Worm (Caenorhabditis elegans): ENCODE measurements around the gene gpd-3.

The gpd-3 gene

DNA sequence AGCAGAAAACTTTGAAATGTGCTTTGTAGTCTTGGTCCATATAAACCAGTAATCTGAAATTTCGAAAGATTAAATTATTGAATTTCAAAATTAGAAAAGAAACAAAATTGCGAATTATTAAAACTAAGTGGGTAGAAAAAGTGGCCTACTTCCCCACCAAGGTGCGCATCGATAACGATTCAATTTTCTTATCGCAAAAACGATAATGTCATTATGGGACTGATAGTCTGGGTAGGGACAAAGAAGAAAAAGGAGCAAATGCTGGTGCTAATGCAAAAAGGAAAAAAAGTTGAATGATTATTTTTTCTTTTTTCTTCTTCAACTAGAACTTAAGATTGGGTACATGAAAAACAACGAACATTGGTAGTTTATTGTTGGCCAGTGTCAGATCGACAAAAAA is 2.6 kb downstream of the gpd-3 start, which contains the start of gene gpcp-1:
Gene gpcp-1 (minus strand): TSS at position 53 of the 400 bp plus-strand sequence.
- no peak for TF ChIP-seq nhr-111 (GFP tag; optimal IDR thresholded peaks at IDR 0.05)
- peak; percentile 46 for TF ChIP-seq nhr-28 (tag; optimal IDR thresholded peaks at IDR 0.05)
- TF ChIP-seq hlh-30 (tag; optimal IDR thresholded peaks at IDR 0.05; ENCODE audit: insufficient read depth): no peak
- no peak for TF ChIP-seq lin-38 (GFP tag; IDR thresholded peaks at IDR 0.05)
- TF ChIP-seq daf-19 (GFP tag; conservative IDR thresholded peaks at IDR 0.05): no peak
- no peak for TF ChIP-seq saeg-2 (GFP tag; IDR thresholded peaks at IDR 0.05)
- TF ChIP-seq php-3 (GFP tag; IDR thresholded peaks at IDR 0.05): no peak
- TF ChIP-seq lir-3 (tag; optimal IDR thresholded peaks at IDR 0.05): no peak
- no peak for TF ChIP-seq daf-16 (GFP tag; optimal IDR thresholded peaks at IDR 0.05)
- peak; percentile 61 for TF ChIP-seq daf-16 (tag; optimal IDR thresholded peaks at IDR 0.05)
- no peak for TF ChIP-seq duxl-1 (tag; optimal IDR thresholded peaks at IDR 0.05; ENCODE audit: poor library complexity)
- TF ChIP-seq Y75B8A.6 (GFP tag; IDR thresholded peaks at IDR 0.05): no peak
- no peak for TF ChIP-seq dmd-9 (GFP tag; IDR thresholded peaks at IDR 0.05)
- TF ChIP-seq zip-11 (GFP tag; IDR thresholded peaks at IDR 0.05): no peak
- peak; percentile 18 for TF ChIP-seq dve-1 (tag; optimal IDR thresholded peaks at IDR 0.05; ENCODE audit: insufficient read depth)
- TF ChIP-seq ceh-82 (tag; optimal IDR thresholded peaks at IDR 0.05): no peak
- TF ChIP-seq ztf-7 (tag; optimal IDR thresholded peaks at IDR 0.05): no peak
- peak; percentile 30 for TF ChIP-seq nhr-77 (tag; optimal IDR thresholded peaks at IDR 0.05)
- TF ChIP-seq D1046.2 (GFP tag; IDR thresholded peaks at IDR 0.05): no peak
- TF ChIP-seq lsy-2 (tag; optimal IDR thresholded peaks at IDR 0.05): no peak
- TF ChIP-seq lin-13 (GFP tag; optimal IDR thresholded peaks at IDR 0.05): no peak
- TF ChIP-seq nhr-25 (tag; optimal IDR thresholded peaks at IDR 0.05; ENCODE audit: borderline replicate concordance, insufficient read depth): no peak
- peak; percentile 9 for TF ChIP-seq hlh-11 (tag; optimal IDR thresholded peaks at IDR 0.05)
- TF ChIP-seq mes-2 (tag; optimal IDR thresholded peaks at IDR 0.05; ENCODE audit: poor library complexity, severe bottlenecking): peak; percentile 26
- TF ChIP-seq rbr-2 (tag; optimal IDR thresholded peaks at IDR 0.05): no peak
- TF ChIP-seq arid-1 (GFP tag; conservative IDR thresholded peaks at IDR 0.05): no peak
- no peak for TF ChIP-seq daf-8 (GFP tag; IDR thresholded peaks at IDR 0.05)
- no peak for TF ChIP-seq ceh-20 (GFP tag; IDR thresholded peaks at IDR 0.05)
- TF ChIP-seq aly-2 (tag; optimal IDR thresholded peaks at IDR 0.05): no peak
- no peak for TF ChIP-seq pha-4 (GFP tag; IDR thresholded peaks at IDR 0.05)
- no peak for TF ChIP-seq pha-4 (tag; optimal IDR thresholded peaks at IDR 0.05)
- TF ChIP-seq zfp-3 (GFP tag; conservative IDR thresholded peaks at IDR 0.05): no peak
- TF ChIP-seq nhr-102 (tag; optimal IDR thresholded peaks at IDR 0.05): no peak
- TF ChIP-seq madf-5 (GFP tag; IDR thresholded peaks at IDR 0.05): no peak
- TF ChIP-seq mxl-2 (GFP tag; conservative IDR thresholded peaks at IDR 0.05): no peak
- no peak for TF ChIP-seq nhr-76 (tag; optimal IDR thresholded peaks at IDR 0.05)
- no peak for TF ChIP-seq gei-8 (GFP tag; optimal IDR thresholded peaks at IDR 0.05)
- no peak for TF ChIP-seq nhr-48 (tag; optimal IDR thresholded peaks at IDR 0.05)
- no peak for TF ChIP-seq ces-1 (GFP tag; optimal IDR thresholded peaks at IDR 0.05)
- TF ChIP-seq zfp-2 (tag; optimal IDR thresholded peaks at IDR 0.05): no peak
- TF ChIP-seq nhr-11 (tag; optimal IDR thresholded peaks at IDR 0.05): no peak
- no peak for TF ChIP-seq spr-1 (tag; optimal IDR thresholded peaks at IDR 0.05)
- no peak for TF ChIP-seq Y105C5A.15 (GFP tag; IDR thresholded peaks at IDR 0.05)
- TF ChIP-seq ceh-28 (tag; optimal IDR thresholded peaks at IDR 0.05): no peak
- no peak for TF ChIP-seq T26A8.4 (GFP tag; IDR thresholded peaks at IDR 0.05)
- TF ChIP-seq ceh-32 (tag; optimal IDR thresholded peaks at IDR 0.05; ENCODE audit: poor library complexity): no peak
- peak; percentile 37; the same call in 1 of the 2 replicates for TF ChIP-seq dmd-6 (GFP tag; IDR thresholded peaks at IDR 0.05)
- no peak for TF ChIP-seq spr-3 (GFP tag; optimal IDR thresholded peaks at IDR 0.05)
- no peak for TF ChIP-seq cey-2 (tag; optimal IDR thresholded peaks at IDR 0.05; ENCODE audit: borderline replicate concordance, insufficient read depth)
- TF ChIP-seq mxl-3 (GFP tag; optimal IDR thresholded peaks at IDR 0.05): no peak
- TF ChIP-seq lin-1 (GFP tag; IDR thresholded peaks at IDR 0.05): no peak
